Fruit fly (Drosophila melanogaster) whole organism, embryonic: Measurements from ENCODE around the gene Bdp1.

Experiments
- Blimp-1 ChIP-seq: fragments of 200-800 bp; sonication (Bioruptor generic); optimal IDR thresholded peaks from 3 replicates; lab custom pipeline; 2018; ENCODE audit warnings: missing biosample characterization, missing genetic modification characterization, mild to moderate bottlenecking, moderate library complexity, missing genetic modification reagents
- CG10321 ChIP-seq: fragments of 200-800 bp; sonication (Bioruptor generic); IDR thresholded peaks from 2 replicates; pipeline ENCODE4 v1.3.6; 2022; ENCODE audit warnings: missing biosample characterization, missing genetic modification characterization
- CG11093 ChIP-seq: fragments of 200-800 bp; sonication (Bioruptor generic); IDR thresholded peaks from 3 replicates; pipeline ENCODE4 v1.3.6; 2022; ENCODE audit warnings: missing biosample characterization, missing genetic modification characterization
- CG14014 ChIP-seq: fragments of 200-800 bp; sonication (Bioruptor generic); IDR thresholded peaks from 2 replicates; pipeline ENCODE4 v1.3.6; 2022; ENCODE audit warnings: missing biosample characterization, missing genetic modification characterization
- CG14965 ChIP-seq: fragments of 200-800 bp; sonication (Bioruptor generic); optimal IDR thresholded peaks from 2 replicates; lab custom pipeline; 2016; ENCODE audit warnings: missing biosample characterization, missing genetic modification characterization, borderline replicate concordance
- CG17359 ChIP-seq: fragments of 200-800 bp; sonication (Bioruptor generic); optimal IDR thresholded peaks from 3 replicates; lab custom pipeline; 2018; ENCODE audit warnings: missing biosample characterization, mild to moderate bottlenecking, missing genetic modification characterization, moderate library complexity
- CG18476 ChIP-seq: fragments of 200-800 bp; sonication (Bioruptor generic); optimal IDR thresholded peaks from 2 replicates; lab custom pipeline; 2016; ENCODE audit warnings: missing biosample characterization, mild to moderate bottlenecking, missing genetic modification characterization
- CG30403 ChIP-seq: fragments of 200-800 bp; sonication (Bioruptor generic); optimal IDR thresholded peaks from 3 replicates; lab custom pipeline; 2016; ENCODE audit warnings: missing biosample characterization, missing genetic modification characterization
- CG34376 ChIP-seq: fragments of 200-800 bp; sonication (Bioruptor generic); optimal IDR thresholded peaks from 2 replicates; lab custom pipeline; 2018; ENCODE audit warnings: missing biosample characterization, mild to moderate bottlenecking, missing genetic modification characterization
- CG34422 ChIP-seq: fragments of 200-800 bp; sonication (Bioruptor generic); IDR thresholded peaks from 3 replicates; pipeline ENCODE4 v1.3.6; 2022; ENCODE audit warnings: missing biosample characterization, missing genetic modification characterization
- CG4404 ChIP-seq: fragments of 200-800 bp; sonication (Bioruptor generic); IDR thresholded peaks from 2 replicates; pipeline ENCODE4 v1.3.6; 2022; ENCODE audit warnings: missing biosample characterization, missing genetic modification characterization
- CG4730 ChIP-seq: fragments of 200-800 bp; sonication (Bioruptor generic); IDR thresholded peaks from 2 replicates; pipeline ENCODE4 v1.3.6; 2022; ENCODE audit warnings: missing biosample characterization, missing genetic modification characterization
- CG5180 ChIP-seq: fragments of 200-800 bp; sonication (Bioruptor generic); optimal IDR thresholded peaks from 3 replicates; lab custom pipeline; 2017; ENCODE audit warnings: missing biosample characterization, missing genetic modification characterization, mild to moderate bottlenecking, moderate library complexity, missing genetic modification reagents
- CG8478 ChIP-seq: fragments of >200 bp; optimal IDR thresholded peaks from 2 replicates; lab custom pipeline; 2018
- CG9876 ChIP-seq: fragments of 200-800 bp; sonication (Bioruptor generic); optimal IDR thresholded peaks from 2 replicates; lab custom pipeline; 2016; ENCODE audit warnings: missing biosample characterization, missing genetic modification characterization
- CG9932 ChIP-seq: fragments of 200-800 bp; sonication (Bioruptor generic); IDR thresholded peaks from 2 replicates; pipeline ENCODE4 v1.3.6; 2022; ENCODE audit warnings: missing biosample characterization, missing genetic modification characterization
- Camta ChIP-seq: fragments of 200-800 bp; sonication (Bioruptor generic); optimal IDR thresholded peaks from 2 replicates; lab custom pipeline; 2016; ENCODE audit warnings: missing biosample characterization, missing genetic modification characterization
- CoRest ChIP-seq: fragments of 200-800 bp; sonication (Bioruptor generic); optimal IDR thresholded peaks from 3 replicates; lab custom pipeline; 2018; ENCODE audit warnings: missing biosample characterization, mild to moderate bottlenecking, missing genetic modification characterization, moderate library complexity
- CrebB ChIP-seq: fragments of 200-800 bp; sonication (Bioruptor generic); optimal IDR thresholded peaks from 3 replicates; lab custom pipeline; 2018; ENCODE audit warnings: missing biosample characterization, mild to moderate bottlenecking, missing genetic modification characterization
- Gsc ChIP-seq: fragments of 200-800 bp; sonication (Bioruptor generic); IDR thresholded peaks from 2 replicates; pipeline ENCODE4 v1.3.6; 2022; ENCODE audit warnings: missing biosample characterization, missing genetic modification characterization
- Gug ChIP-seq: fragments of 200-800 bp; sonication (Bioruptor generic); IDR thresholded peaks from 4 replicates; pipeline ENCODE4 v1.3.6; 2022; ENCODE audit warnings: missing biosample characterization, missing genetic modification characterization
- HmgZ ChIP-seq: fragments of 200-800 bp; sonication (Bioruptor generic); optimal IDR thresholded peaks from 2 replicates; lab custom pipeline; 2018; ENCODE audit warnings: missing biosample characterization, mild to moderate bottlenecking, missing genetic modification characterization
- Hmr ChIP-seq: fragments of 200-800 bp; sonication (Bioruptor generic); optimal IDR thresholded peaks from 3 replicates; lab custom pipeline; 2017; ENCODE audit warnings: mild to moderate bottlenecking, missing biosample characterization, missing genetic modification reagents, missing genetic modification characterization
- Jarid2 ChIP-seq: fragments of 200-800 bp; sonication (Bioruptor generic); optimal IDR thresholded peaks from 3 replicates; lab custom pipeline; 2017; ENCODE audit warnings: mild to moderate bottlenecking, missing biosample characterization, missing genetic modification reagents, missing genetic modification characterization
- Lim3 ChIP-seq: fragments of 200-800 bp; sonication (Bioruptor generic); IDR thresholded peaks from 2 replicates; pipeline ENCODE4 v1.3.6; 2022; ENCODE audit warnings: missing biosample characterization, missing genetic modification characterization
- aop ChIP-seq: fragments of 200-800 bp; sonication (Bioruptor generic); IDR thresholded peaks from 2 replicates; pipeline ENCODE4 v1.3.6; 2022; ENCODE audit warnings: missing biosample characterization, missing genetic modification characterization
- ap ChIP-seq: fragments of 200-800 bp; sonication (Bioruptor generic); IDR thresholded peaks from 2 replicates; pipeline ENCODE4 v1.3.6; 2022; ENCODE audit warnings: missing biosample characterization, missing genetic modification characterization
- ato ChIP-seq: fragments of 200-800 bp; sonication (Bioruptor generic); IDR thresholded peaks from 2 replicates; pipeline ENCODE4 v1.3.6; 2022; ENCODE audit warnings: missing biosample characterization, missing genetic modification characterization; ENCODE audit not compliant: partially characterized antibody
- bab2 ChIP-seq: fragments of 200-800 bp; sonication (Bioruptor generic); optimal IDR thresholded peaks from 2 replicates; lab custom pipeline; 2016; ENCODE audit warnings: missing biosample characterization, missing genetic modification characterization
- bowl ChIP-seq: fragments of 200-800 bp; sonication (Bioruptor generic); IDR thresholded peaks from 2 replicates; pipeline ENCODE4 v1.3.6; 2022; ENCODE audit warnings: missing biosample characterization, missing genetic modification characterization
- caup ChIP-seq: fragments of 200-800 bp; sonication (Bioruptor generic); optimal IDR thresholded peaks from 3 replicates; lab custom pipeline; 2017; ENCODE audit warnings: missing biosample characterization, mild to moderate bottlenecking, missing genetic modification characterization, moderate library complexity; ENCODE audit not compliant: severe bottlenecking
- cg ChIP-seq: fragments of 200-800 bp; sonication (Bioruptor generic); optimal IDR thresholded peaks from 3 replicates; lab custom pipeline; 2019; ENCODE audit warnings: missing biosample characterization, mild to moderate bottlenecking, missing genetic modification characterization, moderate library complexity
- chif ChIP-seq, 2 experiments: fragments of 200-800 bp; sonication (Bioruptor generic); optimal IDR thresholded peaks; 3 replicates each; lab custom pipeline; 2016; ENCODE audit warnings: missing biosample characterization in 2 of 2, missing genetic modification characterization in 2 of 2
- danr ChIP-seq: fragments of 200-800 bp; sonication (Bioruptor generic); IDR thresholded peaks from 2 replicates; pipeline ENCODE4 v1.3.6; 2022; ENCODE audit warnings: missing biosample characterization, missing genetic modification characterization
- gcm ChIP-seq: fragments of 200-800 bp; sonication (Bioruptor generic); optimal IDR thresholded peaks from 2 replicates; lab custom pipeline; 2019; ENCODE audit warnings: missing biosample characterization, mild to moderate bottlenecking, missing genetic modification characterization, moderate library complexity
- ind ChIP-seq: fragments of 200-800 bp; sonication (Bioruptor generic); optimal IDR thresholded peaks from 3 replicates; lab custom pipeline; 2016; ENCODE audit warnings: missing biosample characterization, missing genetic modification characterization
- kay ChIP-seq: fragments of 200-800 bp; sonication (Bioruptor generic); optimal IDR thresholded peaks from 2 replicates; lab custom pipeline; 2016; ENCODE audit warnings: missing biosample characterization, missing genetic modification characterization
- kni ChIP-seq: fragments of 200-800 bp; sonication (Bioruptor generic); optimal IDR thresholded peaks from 3 replicates; lab custom pipeline; 2017; ENCODE audit warnings: mild to moderate bottlenecking, missing biosample characterization, missing genetic modification reagents, missing genetic modification characterization
- knrl ChIP-seq: fragments of 200-800 bp; sonication (Bioruptor generic); IDR thresholded peaks from 3 replicates; pipeline ENCODE4 v1.3.6; 2022; ENCODE audit warnings: missing biosample characterization, missing genetic modification characterization; ENCODE audit not compliant: partially characterized antibody
- lmd ChIP-seq: fragments of 200-800 bp; sonication (Bioruptor generic); IDR thresholded peaks from 2 replicates; pipeline ENCODE4 v1.3.6; 2022; ENCODE audit warnings: missing biosample characterization, missing genetic modification characterization
- nau ChIP-seq: fragments of 200-800 bp; sonication (Bioruptor generic); optimal IDR thresholded peaks from 3 replicates; lab custom pipeline; 2017; ENCODE audit warnings: missing biosample characterization, mild to moderate bottlenecking, missing genetic modification characterization, missing genetic modification reagents
- prd ChIP-seq, 3 experiments: fragments of >200 bp in 2 of 3; fragments of 200-800 bp in 1 of 3; sonication (Bioruptor generic) in 1 of 3; optimal IDR thresholded peaks in 2 of 3; IDR thresholded peaks in 1 of 3; 2 replicates in 2 of 3; 3 replicates in 1 of 3; pipeline versions ENCODE4 v1.3.6 to Lab custom; 2017 to 2022; ENCODE audit warnings: missing biosample characterization in 1 of 3, missing genetic modification characterization in 1 of 3
- sc ChIP-seq, 3 experiments: fragments of >200 bp in 2 of 3; fragments of 200-800 bp in 1 of 3; sonication (Bioruptor generic) in 1 of 3; optimal IDR thresholded peaks; 2 replicates in 2 of 3; 3 replicates in 1 of 3; lab custom pipeline; 2017; ENCODE audit warnings: mild to moderate bottlenecking in 1 of 3, missing biosample characterization in 1 of 3, missing genetic modification characterization in 1 of 3, missing genetic modification reagents in 1 of 3
- sisA ChIP-seq: fragments of 200-800 bp; sonication (Bioruptor generic); IDR thresholded peaks from 2 replicates; pipeline ENCODE4 v1.3.6; 2022; ENCODE audit warnings: missing biosample characterization, missing genetic modification characterization
- sna ChIP-seq: fragments of 200-800 bp; sonication (Bioruptor generic); IDR thresholded peaks from 2 replicates; pipeline ENCODE4 v1.3.6; 2022; ENCODE audit warnings: missing biosample characterization, missing genetic modification characterization; ENCODE audit not compliant: partially characterized antibody
- sqz ChIP-seq: fragments of 200-800 bp; sonication (Bioruptor generic); optimal IDR thresholded peaks from 3 replicates; lab custom pipeline; 2018; ENCODE audit warnings: missing biosample characterization, mild to moderate bottlenecking, missing genetic modification characterization
- vnd ChIP-seq: fragments of 200-800 bp; sonication (Bioruptor generic); IDR thresholded peaks from 3 replicates; pipeline ENCODE4 v1.3.6; 2022; ENCODE audit warnings: missing biosample characterization, missing genetic modification characterization; ENCODE audit not compliant: partially characterized antibody
- zfh1 ChIP-seq: fragments of 200-800 bp; sonication (Bioruptor generic); IDR thresholded peaks from 3 replicates; pipeline ENCODE4 v1.3.6; 2022; ENCODE audit warnings: missing biosample characterization, missing genetic modification characterization

The Bdp1 gene

DNA sequence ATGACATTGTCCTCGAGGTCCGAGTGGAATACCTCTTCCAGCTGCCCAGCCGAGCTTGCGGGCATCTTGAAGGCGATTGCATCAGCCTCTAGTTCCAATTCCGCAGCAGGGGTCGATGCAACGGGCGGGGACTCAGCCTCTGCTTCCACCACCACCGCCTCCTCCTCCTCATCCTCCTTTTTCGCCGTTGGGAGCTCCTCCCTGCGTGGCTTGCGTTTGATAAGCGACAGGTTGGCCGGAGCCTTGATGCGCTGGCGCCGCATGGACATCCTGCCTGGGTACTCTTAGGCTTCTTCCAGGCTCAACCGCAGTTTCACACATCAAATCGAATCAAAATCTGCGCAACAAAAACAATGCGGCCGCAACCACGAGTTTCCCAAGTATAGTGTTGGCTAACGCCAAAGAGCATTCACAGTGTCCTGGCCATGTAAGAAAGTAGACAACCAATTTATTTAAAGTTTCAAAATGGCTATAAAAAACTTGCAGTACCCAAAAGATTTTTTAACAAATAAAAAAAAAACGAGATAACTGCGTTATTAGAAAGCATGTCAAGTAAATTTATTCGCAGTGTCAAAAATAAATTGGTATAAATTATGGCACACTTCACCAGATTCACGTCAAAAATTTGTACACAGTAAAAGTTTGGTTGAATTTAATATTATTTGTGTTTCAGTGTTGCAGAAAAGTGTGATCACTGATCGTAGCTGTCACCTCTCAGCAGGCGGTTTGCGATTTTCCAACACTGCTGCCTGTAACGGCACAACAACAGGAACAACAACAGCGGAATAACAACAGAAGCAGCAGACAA is at the start of gene Bdp1, which contains the start of gene CG6565 (continued):
- TF ChIP-seq sqz (peak; percentile 92), CrebB (tag; lab: Kevin White, UChicago) (peak; percentile 88), CG9876 (GFP tag; lab: Kevin White, UChicago) (peak; percentile 97), CG17359 (tag; lab: Kevin White, UChicago) (peak; percentile 95), kay (peak; percentile 95), sna (GFP tag; lab: Robert Waterston, UW) (no peak), CG4404 (peak; percentile 98), CG14965 (GFP tag; lab: Kevin White, UChicago) (peak; percentile 76), vnd (no peak), kni (GFP tag; lab: Kevin White, UChicago) (peak; percentile 89), CoRest (tag; lab: Kevin White, UChicago) (peak; percentile 99), chif (GFP tag; optimal IDR thresholded peaks at IDR 0.05; lab: Kevin White, UChicago) (peak; percentile 98 to 99), Camta (GFP tag; lab: Kevin White, UChicago) (peak; percentile 99), zfh1 (GFP tag; lab: Robert Waterston, UW) (peak; percentile 94), CG10321 (GFP tag; lab: Robert Waterston, UW) (peak; percentile 58; the same call in 1 of the 2 replicates), caup (GFP tag; lab: Kevin White, UChicago) (peak; percentile 95), ap (peak; percentile 87), Blimp-1 (GFP tag; lab: Kevin White, UChicago) (peak; percentile 92), HmgZ (tag; lab: Kevin White, UChicago) (peak; percentile 97), bab2 (GFP tag; lab: Kevin White, UChicago) (peak; percentile 99), Gsc (GFP tag; lab: Robert Waterston, UW) (peak; percentile 95), CG30403 (GFP tag; lab: Kevin White, UChicago) (peak; percentile 99), CG14014 (peak; percentile 95), sisA (GFP tag; lab: Robert Waterston, UW) (peak; percentile 97), gcm (GFP tag; lab: Kevin White, UChicago) (peak; percentile 90), knrl (GFP tag; lab: Robert Waterston, UW) (peak; percentile 63), CG34376 (GFP tag; lab: Kevin White, UChicago) (peak; percentile 95), aop (no peak), cg (GFP tag; lab: Kevin White, UChicago) (no peak), CG34422 (GFP tag; lab: Robert Waterston, UW) (peak; percentile 96), lmd (GFP tag; lab: Robert Waterston, UW) (peak; percentile 98), CG18476 (peak; percentile 97), ato (GFP tag; lab: Robert Waterston, UW) (no peak), CG4730 (GFP tag; lab: Robert Waterston, UW) (peak; percentile 94), Hmr (peak; percentile 97), ind (GFP tag; lab: Kevin White, UChicago) (peak; percentile 98), Lim3 (GFP tag; lab: Robert Waterston, UW) (peak; percentile 84), danr (peak; percentile 97), prd (optimal IDR thresholded peaks at IDR 0.05; lab: Kevin White, UChicago) (no peak), prd (GFP tag; IDR thresholded peaks at IDR 0.05; lab: Robert Waterston, UW) (peak; percentile 98), bowl (peak; percentile 68; the same call in 1 of the 2 replicates), Jarid2 (GFP tag; lab: Kevin White, UChicago) (no peak), Gug (GFP tag; lab: Robert Waterston, UW) (peak; percentile 98), CG11093 (GFP tag; lab: Robert Waterston, UW) (peak; percentile 97), CG5180 (peak; percentile 85), CG8478 (lab: Kevin White, UChicago) (no peak), sc (optimal IDR thresholded peaks at IDR 0.05; lab: Kevin White, UChicago) (no peak), sc (GFP tag; optimal IDR thresholded peaks at IDR 0.05; lab: Kevin White, UChicago) (peak; percentile 97), CG9932 (GFP tag; lab: Robert Waterston, UW) (peak; percentile 98), nau (GFP tag; lab: Kevin White, UChicago) (no peak)
